Worm (Caenorhabditis elegans): Measurements from ENCODE around the gene clpp-1.

Gene clpp-1

ce11 chrII:10302646-10303045 lies at the start of gene clpp-1:
clpp-1 (minus strand) TSS chrII:10302842.
- TF ChIP-seq tbx-11 (GFP tag; IDR thresholded peaks at IDR 0.05) = no peak
- no peak for TF ChIP-seq aly-1 (tag; optimal IDR thresholded peaks at IDR 0.05)
- TF ChIP-seq ceh-36 (tag; optimal IDR thresholded peaks at IDR 0.05) = no peak
- TF ChIP-seq F13C5.2 (tag; optimal IDR thresholded peaks at IDR 0.05) = no peak
- TF ChIP-seq ama-1 (optimal IDR thresholded peaks at IDR 0.05) = no peak
- TF ChIP-seq ceh-13 (GFP tag; optimal IDR thresholded peaks at IDR 0.05) = no peak
- no peak for TF ChIP-seq B0310.2 (tag; optimal IDR thresholded peaks at IDR 0.05)
- no peak for TF ChIP-seq sea-1 (GFP tag; conservative IDR thresholded peaks at IDR 0.05)
- TF ChIP-seq hmbx-1 (tag; optimal IDR thresholded peaks at IDR 0.05) = no peak
- TF ChIP-seq tbx-37 (GFP tag; conservative IDR thresholded peaks at IDR 0.05) = no peak
- no peak for TF ChIP-seq scrt-1 (GFP tag; IDR thresholded peaks at IDR 0.05)
- no peak for TF ChIP-seq tra-4 (tag; optimal IDR thresholded peaks at IDR 0.05)
- TF ChIP-seq ets-7 (tag; optimal IDR thresholded peaks at IDR 0.05) = no peak
- no peak for TF ChIP-seq flt-1 (GFP tag; IDR thresholded peaks at IDR 0.05)
- TF ChIP-seq hmg-4 (GFP tag; optimal IDR thresholded peaks at IDR 0.05) = no peak

DNA sequence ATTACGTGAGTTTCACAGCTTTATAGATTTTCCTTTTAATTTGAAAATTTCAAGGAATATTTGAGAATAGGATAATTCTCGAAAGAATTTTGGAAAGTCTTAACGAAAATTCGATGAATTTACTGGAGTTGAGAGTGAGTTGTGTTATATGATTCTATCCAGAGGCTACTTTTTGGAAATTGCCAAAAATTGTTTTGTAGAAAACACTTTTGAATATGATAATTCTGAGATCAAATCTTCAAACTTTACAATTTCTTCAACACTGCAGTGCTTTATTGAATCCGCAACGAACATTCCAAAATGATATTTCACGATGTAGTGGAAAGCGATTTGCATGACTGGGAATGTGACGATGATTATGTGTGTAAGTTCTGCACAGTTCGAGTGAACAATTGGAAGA lies 49.3 kb upstream of the clpp-1 start, which contains the start of gene C07E3.8:
Gene C07E3.8 (plus strand): TSS at position 301 of the 400 bp plus-strand sequence.
- no peak for TF ChIP-seq tra-4 (tag; optimal IDR thresholded peaks at IDR 0.05)

- TF ChIP-seq scrt-1 (GFP tag; IDR thresholded peaks at IDR 0.05) (no peak), sea-1 (GFP tag; conservative IDR thresholded peaks at IDR 0.05) (no peak), aly-1 (tag; optimal IDR thresholded peaks at IDR 0.05) (no peak), tbx-11 (GFP tag; IDR thresholded peaks at IDR 0.05) (no peak), hmg-4 (GFP tag; optimal IDR thresholded peaks at IDR 0.05) (no peak)
These were observed 47.8 kb upstream of the clpp-1 start, which contains the start of gene C07E3.9 for ce11 chrII:10350487-10350886. C07E3.9 (plus strand) TSS chrII:10350756.

- TF ChIP-seq hmbx-1 (tag; optimal IDR thresholded peaks at IDR 0.05) = no peak
- no peak for TF ChIP-seq scrt-1 (GFP tag; IDR thresholded peaks at IDR 0.05)
- TF ChIP-seq ama-1 (optimal IDR thresholded peaks at IDR 0.05) = no peak
- no peak for TF ChIP-seq ets-7 (tag; optimal IDR thresholded peaks at IDR 0.05)
These were observed 47.3 kb upstream of the clpp-1 start, which contains the start of gene stip-1 for ce11 chrII:10349915-10350314. stip-1 (minus strand) TSS chrII:10350012.

DNA sequence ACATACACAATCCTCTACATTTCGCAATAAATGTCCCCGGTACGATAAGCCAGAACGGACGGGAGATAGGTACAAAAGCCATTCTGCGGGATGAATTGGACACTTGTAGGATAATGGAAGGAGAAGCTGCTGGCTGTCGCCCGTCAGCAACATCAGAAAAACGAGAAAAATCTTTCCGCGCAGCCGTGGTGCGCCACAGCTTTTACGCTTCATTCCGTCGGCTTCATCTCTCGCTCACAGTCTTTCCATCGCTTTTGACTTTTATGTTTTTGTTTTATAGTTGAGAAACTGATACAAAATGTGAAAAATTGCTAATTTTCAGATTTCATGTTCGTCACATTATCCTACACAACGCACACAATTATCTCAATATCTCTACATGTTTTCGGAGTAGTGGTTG lies 43.4 kb upstream of the clpp-1 start, which contains the start of gene C07E3.10:
Gene C07E3.10 (plus strand): TSS at position 301 of the 400 bp plus-strand sequence.
- TF ChIP-seq flt-1 (GFP tag; IDR thresholded peaks at IDR 0.05) (no peak), tbx-11 (GFP tag; IDR thresholded peaks at IDR 0.05) (no peak), aly-1 (tag; optimal IDR thresholded peaks at IDR 0.05) (no peak), sea-1 (GFP tag; conservative IDR thresholded peaks at IDR 0.05) (no peak), B0310.2 (tag; optimal IDR thresholded peaks at IDR 0.05) (no peak), tbx-37 (GFP tag; conservative IDR thresholded peaks at IDR 0.05) (no peak), F13C5.2 (tag; optimal IDR thresholded peaks at IDR 0.05) (no peak), tra-4 (tag; optimal IDR thresholded peaks at IDR 0.05) (no peak), ceh-13 (GFP tag; optimal IDR thresholded peaks at IDR 0.05) (no peak), hmbx-1 (tag; optimal IDR thresholded peaks at IDR 0.05) (no peak), hnd-1 (tag; optimal IDR thresholded peaks at IDR 0.05) (no peak), scrt-1 (GFP tag; IDR thresholded peaks at IDR 0.05) (no peak), ama-1 (optimal IDR thresholded peaks at IDR 0.05) (no peak), ceh-36 (tag; optimal IDR thresholded peaks at IDR 0.05) (no peak)

DNA sequence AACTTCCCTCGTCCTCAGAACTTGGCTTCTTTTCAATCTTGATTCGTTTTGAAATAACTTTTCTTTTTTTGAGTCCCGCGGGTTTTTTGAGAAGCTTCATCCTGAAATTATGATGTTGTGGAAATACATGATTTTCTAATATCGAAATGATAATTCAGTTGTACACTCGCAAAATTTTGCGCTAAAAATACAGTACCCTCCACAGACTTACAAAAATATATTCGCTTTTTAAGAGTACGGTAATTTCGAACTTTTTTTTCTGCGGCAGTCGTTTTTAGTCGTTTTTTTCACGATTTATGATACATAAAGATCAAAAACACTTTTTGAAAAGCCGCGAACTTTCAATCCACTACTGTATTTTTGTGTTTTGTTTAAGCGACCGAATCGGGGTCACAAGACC lies 42.4 kb upstream of the clpp-1 start, which contains the start of gene pro-2:
Gene pro-2 (minus strand): TSS at position 101 of the 400 bp plus-strand sequence.
- TF ChIP-seq sea-1 (GFP tag; conservative IDR thresholded peaks at IDR 0.05) (no peak), pes-1 (GFP tag; IDR thresholded peaks at IDR 0.05) (no peak), F13C5.2 (tag; optimal IDR thresholded peaks at IDR 0.05) (no peak), tra-4 (tag; optimal IDR thresholded peaks at IDR 0.05) (no peak), hmbx-1 (tag; optimal IDR thresholded peaks at IDR 0.05) (no peak), flt-1 (GFP tag; IDR thresholded peaks at IDR 0.05) (no peak), tbx-37 (GFP tag; conservative IDR thresholded peaks at IDR 0.05) (no peak), ceh-13 (GFP tag; optimal IDR thresholded peaks at IDR 0.05) (no peak), hnd-1 (tag; optimal IDR thresholded peaks at IDR 0.05) (no peak), tbx-11 (GFP tag; IDR thresholded peaks at IDR 0.05) (no peak), hmg-4 (GFP tag; optimal IDR thresholded peaks at IDR 0.05) (no peak), ama-1 (optimal IDR thresholded peaks at IDR 0.05) (no peak), aly-1 (tag; optimal IDR thresholded peaks at IDR 0.05) (no peak), scrt-1 (GFP tag; IDR thresholded peaks at IDR 0.05) (no peak), ets-7 (tag; optimal IDR thresholded peaks at IDR 0.05) (no peak), B0310.2 (tag; optimal IDR thresholded peaks at IDR 0.05) (no peak)

DNA sequence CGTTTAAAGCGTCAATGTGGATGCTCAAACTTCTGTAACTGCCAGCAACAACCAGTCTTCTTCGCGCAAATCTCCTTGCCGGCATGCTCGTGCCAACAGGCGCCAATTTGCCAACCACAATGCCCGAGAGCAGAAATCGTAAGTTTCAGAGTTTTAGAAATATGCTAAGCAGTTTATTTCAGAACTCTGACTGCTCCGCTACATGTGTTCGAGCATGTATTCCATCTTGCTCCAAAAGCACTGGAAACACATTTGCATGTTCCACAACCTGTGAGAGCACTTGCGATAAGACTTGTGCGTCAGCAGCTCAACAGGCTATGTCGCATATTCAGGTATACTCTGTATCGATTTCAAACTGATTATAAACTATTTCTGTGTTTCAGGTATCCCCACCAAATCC lies 27.1 kb upstream of the clpp-1 start:
- no peak for TF ChIP-seq ama-1 (optimal IDR thresholded peaks at IDR 0.05)
- TF ChIP-seq ceh-36 (tag; optimal IDR thresholded peaks at IDR 0.05) = no peak
- TF ChIP-seq sea-1 (GFP tag; conservative IDR thresholded peaks at IDR 0.05) = no peak
- TF ChIP-seq hnd-1 (tag; optimal IDR thresholded peaks at IDR 0.05) = no peak
- no peak for TF ChIP-seq F13C5.2 (tag; optimal IDR thresholded peaks at IDR 0.05)
- no peak for TF ChIP-seq B0310.2 (tag; optimal IDR thresholded peaks at IDR 0.05)
- TF ChIP-seq pes-1 (GFP tag; IDR thresholded peaks at IDR 0.05) = no peak
- no peak for TF ChIP-seq tbx-37 (GFP tag; conservative IDR thresholded peaks at IDR 0.05)
- no peak for TF ChIP-seq tra-4 (tag; optimal IDR thresholded peaks at IDR 0.05)
- no peak for TF ChIP-seq scrt-1 (GFP tag; IDR thresholded peaks at IDR 0.05)

DNA sequence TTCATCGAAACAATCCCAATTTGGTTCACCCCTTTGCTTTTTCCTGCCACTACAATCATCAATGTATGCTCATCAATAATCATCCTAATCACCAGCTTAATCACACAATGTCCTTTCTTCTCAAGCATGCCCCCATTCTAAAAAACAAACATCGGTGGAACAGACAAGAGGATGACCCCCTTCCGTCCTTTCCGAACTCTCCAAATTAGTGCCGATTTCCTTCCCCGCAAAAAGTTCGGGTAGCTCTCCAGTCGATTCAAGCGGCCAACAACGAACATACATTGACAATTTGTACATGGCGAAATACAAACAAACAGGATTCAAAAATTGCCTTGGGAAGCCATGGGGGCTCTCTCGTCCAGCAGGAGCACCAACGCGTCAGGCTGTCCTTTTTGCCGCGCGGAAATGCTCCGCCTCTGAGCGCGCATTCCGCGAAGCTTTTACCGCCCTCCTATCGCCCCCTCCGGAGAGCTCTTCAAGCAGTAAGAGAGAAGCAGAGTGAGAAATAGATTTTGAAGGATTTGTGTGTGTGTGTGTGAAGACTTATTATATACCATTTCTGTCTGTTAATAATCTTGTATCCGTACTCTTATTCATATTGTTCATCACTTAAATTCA lies 23.1 kb upstream of the clpp-1 start, which contains the start of gene appg-1:
Gene appg-1 (plus strand): TSS at position 427 of the 618 bp plus-strand sequence.
- TF ChIP-seq ets-7 (tag; optimal IDR thresholded peaks at IDR 0.05) = no peak
- TF ChIP-seq flt-1 (GFP tag; IDR thresholded peaks at IDR 0.05) = no peak
- TF ChIP-seq tbx-37 (GFP tag; conservative IDR thresholded peaks at IDR 0.05) = no peak
- TF ChIP-seq pes-1 (GFP tag; IDR thresholded peaks at IDR 0.05) = no peak
- TF ChIP-seq B0310.2 (tag; optimal IDR thresholded peaks at IDR 0.05) = no peak
- no peak for TF ChIP-seq ama-1 (optimal IDR thresholded peaks at IDR 0.05)
- no peak for TF ChIP-seq aly-1 (tag; optimal IDR thresholded peaks at IDR 0.05)
- TF ChIP-seq hnd-1 (tag; optimal IDR thresholded peaks at IDR 0.05) = no peak

Data from whole organism, early embryonic.